Worm (Caenorhabditis elegans) whole organism, late embryonic: Measurements from ENCODE around the gene cal-5.

ENCODE experiments used
- C08G9.2 ChIP-seq: sonication (generic microtip); optimal IDR thresholded peaks from 2 replicates; lab custom pipeline; 2016; ENCODE audit warnings: mild to moderate bottlenecking, missing genetic modification characterization, moderate library complexity, missing compliant biosample characterization
- C38D4.7 ChIP-seq: fragments of 200-800 bp; sonication (Bioruptor generic); optimal IDR thresholded peaks from 2 replicates; lab custom pipeline; 2018; ENCODE audit warnings: mild to moderate bottlenecking, missing genetic modification characterization, moderate library complexity, missing compliant biosample characterization
- F13H6.1 ChIP-seq: sonication (generic microtip); optimal IDR thresholded peaks from 2 replicates; lab custom pipeline; 2016; ENCODE audit warnings: missing genetic modification characterization, missing compliant biosample characterization
- K02D7.2 ChIP-seq: sonication (generic microtip); optimal IDR thresholded peaks from 2 replicates; lab custom pipeline; 2017; ENCODE audit warnings: mild to moderate bottlenecking, missing genetic modification characterization, missing compliant biosample characterization
- ceh-31 ChIP-seq: sonication (generic microtip); optimal IDR thresholded peaks from 2 replicates; lab custom pipeline; 2016; ENCODE audit warnings: missing genetic modification characterization, missing compliant biosample characterization
- ceh-34 ChIP-seq: sonication (generic microtip); optimal IDR thresholded peaks from 2 replicates; lab custom pipeline; 2016; ENCODE audit warnings: mild to moderate bottlenecking, missing genetic modification characterization, missing compliant biosample characterization
- ceh-45 ChIP-seq: fragments of 200-800 bp; sonication (Bioruptor generic); IDR thresholded peaks from 2 replicates; pipeline ENCODE4 v1.3.6; 2022; ENCODE audit warnings: missing genetic modification reagents, missing genetic modification characterization, missing compliant biosample characterization
- ceh-6 ChIP-seq: fragments of 200-800 bp; sonication (Bioruptor generic); optimal IDR thresholded peaks from 2 replicates; lab custom pipeline; 2018; ENCODE audit warnings: mild to moderate bottlenecking, missing genetic modification characterization, missing compliant biosample characterization
- ceh-9 ChIP-seq: sonication (generic microtip); optimal IDR thresholded peaks from 2 replicates; lab custom pipeline; 2016; ENCODE audit warnings: mild to moderate bottlenecking, missing genetic modification characterization, inconsistent platforms, missing compliant biosample characterization
- dve-1 ChIP-seq: sonication (generic microtip); optimal IDR thresholded peaks from 2 replicates; lab custom pipeline; 2017; ENCODE audit warnings: antibody characterized with exemption, mild to moderate bottlenecking, missing genetic modification characterization, missing compliant biosample characterization
- elt-2 ChIP-seq: sonication (generic microtip); optimal IDR thresholded peaks from 2 replicates; lab custom pipeline; 2016; ENCODE audit warnings: missing genetic modification reagents, missing genetic modification characterization, missing compliant biosample characterization
- elt-4 ChIP-seq: sonication (generic microtip); optimal IDR thresholded peaks from 2 replicates; lab custom pipeline; 2016; ENCODE audit warnings: missing genetic modification characterization, missing compliant biosample characterization
- eyg-1 ChIP-seq: sonication (generic microtip); optimal IDR thresholded peaks from 2 replicates; lab custom pipeline; 2016; ENCODE audit warnings: missing genotype, missing genetic modification characterization, missing compliant biosample characterization
- fax-1 ChIP-seq: sonication (generic microtip); optimal IDR thresholded peaks from 2 replicates; lab custom pipeline; 2016; ENCODE audit warnings: missing genotype, missing genetic modification characterization, missing compliant biosample characterization
- fkh-6 ChIP-seq: sonication (generic microtip); optimal IDR thresholded peaks from 2 replicates; lab custom pipeline; 2016; ENCODE audit warnings: missing genetic modification characterization, missing compliant biosample characterization
- hlh-30 ChIP-seq: sonication (generic microtip); optimal IDR thresholded peaks from 2 replicates; lab custom pipeline; 2017; ENCODE audit warnings: antibody characterized with exemption, missing genetic modification characterization, missing compliant biosample characterization; ENCODE audit not compliant: insufficient read depth
- hlh-6 ChIP-seq: sonication (generic microtip); optimal IDR thresholded peaks from 2 replicates; lab custom pipeline; 2016; ENCODE audit warnings: missing genotype, missing genetic modification characterization, missing compliant biosample characterization
- lim-6 ChIP-seq: sonication (generic microtip); optimal IDR thresholded peaks from 2 replicates; lab custom pipeline; 2016; ENCODE audit warnings: missing genetic modification characterization, missing compliant biosample characterization
- lin-11 ChIP-seq: fragments of 200-800 bp; sonication (Bioruptor generic); optimal IDR thresholded peaks from 2 replicates; lab custom pipeline; 2018; ENCODE audit warnings: mild to moderate bottlenecking, missing genetic modification characterization, missing compliant biosample characterization
- mec-3 ChIP-seq: sonication (generic microtip); optimal IDR thresholded peaks from 2 replicates; lab custom pipeline; 2016; ENCODE audit warnings: borderline replicate concordance, missing genetic modification characterization, missing compliant biosample characterization
- nfya-1 ChIP-seq: sonication (generic microtip); optimal IDR thresholded peaks from 2 replicates; lab custom pipeline; 2017; ENCODE audit warnings: missing genetic modification characterization, mild to moderate bottlenecking, missing compliant biosample characterization, antibody characterized with exemption, moderate library complexity
- nhr-232 ChIP-seq: sonication (generic microtip); optimal IDR thresholded peaks from 2 replicates; lab custom pipeline; 2016; ENCODE audit warnings: missing genetic modification characterization, missing compliant biosample characterization
- npax-4 ChIP-seq: sonication (generic microtip); optimal IDR thresholded peaks from 2 replicates; lab custom pipeline; 2016; ENCODE audit warnings: missing genetic modification characterization, missing compliant biosample characterization
- odd-2 ChIP-seq: sonication (generic microtip); optimal IDR thresholded peaks from 2 replicates; lab custom pipeline; 2017; ENCODE audit warnings: antibody characterized with exemption, mild to moderate bottlenecking, missing genetic modification characterization, missing compliant biosample characterization
- pag-3 ChIP-seq: sonication (generic microtip); optimal IDR thresholded peaks from 2 replicates; lab custom pipeline; 2016; ENCODE audit warnings: missing compliant biosample characterization, missing genetic modification characterization, borderline replicate concordance
- pax-1 ChIP-seq: fragments of 150-350 bp; optimal IDR thresholded peaks from 2 replicates; lab custom pipeline; 2014; ENCODE audit warnings: missing biosample characterization, missing genetic modification characterization
- pros-1 ChIP-seq: fragments of 150-350 bp; optimal IDR thresholded peaks from 2 replicates; lab custom pipeline; 2014; ENCODE audit warnings: missing biosample characterization, missing genetic modification reagents, missing genetic modification characterization
- rnt-1 ChIP-seq: sonication (generic microtip); optimal IDR thresholded peaks from 2 replicates; lab custom pipeline; 2016; ENCODE audit warnings: missing genetic modification characterization, missing compliant biosample characterization
- tbx-2 ChIP-seq: sonication (generic microtip); optimal IDR thresholded peaks from 2 replicates; lab custom pipeline; 2016; ENCODE audit warnings: missing genetic modification characterization, missing compliant biosample characterization
- ttx-3 ChIP-seq: sonication (generic microtip); optimal IDR thresholded peaks from 2 replicates; lab custom pipeline; 2016; ENCODE audit warnings: missing genetic modification reagents, missing genetic modification characterization, missing compliant biosample characterization
- unc-3 ChIP-seq, 2 experiments: fragments of 200-800 bp in 1 of 2; sonication (Bioruptor generic) in 1 of 2; sonication (generic microtip) in 1 of 2; conservative IDR thresholded peaks in 1 of 2; optimal IDR thresholded peaks in 1 of 2; 2 replicates each; pipeline versions ENCODE4 v1.3.6 to Lab custom; 2016 to 2022; ENCODE audit warnings: missing compliant biosample characterization in 2 of 2, missing genetic modification characterization in 2 of 2, missing genetic modification reagents in 1 of 2
- unc-42 ChIP-seq: sonication (generic microtip); optimal IDR thresholded peaks from 2 replicates; lab custom pipeline; 2016; ENCODE audit warnings: missing genotype, missing genetic modification characterization, missing compliant biosample characterization
- unc-55 ChIP-seq: sonication (generic microtip); optimal IDR thresholded peaks from 2 replicates; lab custom pipeline; 2017; ENCODE audit warnings: missing biosample characterization, missing genetic modification reagents, missing genetic modification characterization
- zip-5 ChIP-seq: sonication (generic microtip); optimal IDR thresholded peaks from 2 replicates; lab custom pipeline; 2016; ENCODE audit warnings: missing genetic modification characterization, missing compliant biosample characterization
- ztf-16 ChIP-seq: sonication (generic microtip); optimal IDR thresholded peaks from 2 replicates; lab custom pipeline; 2017; ENCODE audit warnings: missing genetic modification characterization, missing compliant biosample characterization

The cal-5 gene

ce11 chrX:5119246-5119645 lies 41.5 kb upstream of the cal-5 start:
- peak; percentile 25 for TF ChIP-seq ceh-34 (tag; lab: Kevin White, UChicago)
- no peak for TF ChIP-seq pag-3 (tag; lab: Kevin White, UChicago)
- no peak for TF ChIP-seq ztf-16 (tag; lab: Kevin White, UChicago)
- TF ChIP-seq F13H6.1 (tag; lab: Kevin White, UChicago) = peak; percentile 13
- peak; percentile 59 for TF ChIP-seq nfya-1 (tag; lab: Kevin White, UChicago)
- no peak for TF ChIP-seq C38D4.7 (GFP tag; lab: Kevin White, UChicago)
- no peak for TF ChIP-seq hlh-6
- no peak for TF ChIP-seq elt-4 (tag; lab: Kevin White, UChicago)
- TF ChIP-seq unc-55 (GFP tag; lab: Kevin White, UChicago) = no peak
- peak; percentile 81 for TF ChIP-seq rnt-1
- TF ChIP-seq K02D7.2 (tag; lab: Kevin White, UChicago) = no peak
- TF ChIP-seq ceh-31 (tag; lab: Kevin White, UChicago) = peak; percentile 45
- no peak for TF ChIP-seq C08G9.2 (tag; lab: Kevin White, UChicago)
- TF ChIP-seq unc-3 (GFP tag; conservative IDR thresholded peaks at IDR 0.05; lab: Robert Waterston, UW) = no peak
- no peak for TF ChIP-seq unc-3 (tag; optimal IDR thresholded peaks at IDR 0.05; lab: Kevin White, UChicago)
- TF ChIP-seq pax-1 (tag; lab: Kevin White, UChicago) = no peak

- TF ChIP-seq rnt-1 = no peak
- TF ChIP-seq unc-42 (tag; lab: Kevin White, UChicago) = peak; percentile 99
Measured at ce11 chrX:5117571-5117970, 39.8 kb upstream of the cal-5 start.

- TF ChIP-seq dve-1 (tag; lab: Kevin White, UChicago) (no peak), ceh-9 (tag; lab: Kevin White, UChicago) (no peak), eyg-1 (tag; lab: Kevin White, UChicago) (no peak), tbx-2 (tag; lab: Kevin White, UChicago) (no peak), lim-6 (tag; lab: Kevin White, UChicago) (no peak), zip-5 (tag; lab: Kevin White, UChicago) (no peak), npax-4 (tag; lab: Kevin White, UChicago) (no peak), hlh-30 (tag; lab: Kevin White, UChicago) (no peak), fkh-6 (tag; lab: Kevin White, UChicago) (no peak), ztf-16 (tag; lab: Kevin White, UChicago) (no peak), pros-1 (no peak), ceh-6 (GFP tag; lab: Kevin White, UChicago) (no peak), ttx-3 (tag; lab: Kevin White, UChicago) (no peak), elt-2 (tag; lab: Kevin White, UChicago) (no peak), fax-1 (tag; lab: Kevin White, UChicago) (no peak)
Measured at ce11 chrX:5116816-5117459, 39.2 kb upstream of the cal-5 start, which contains the start of gene apl-1. Gene apl-1, minus strand, starts transcription at chrX:5116866.

- TF ChIP-seq F13H6.1 (tag; lab: Kevin White, UChicago) (no peak), odd-2 (tag; lab: Kevin White, UChicago) (no peak), dve-1 (tag; lab: Kevin White, UChicago) (no peak), ttx-3 (tag; lab: Kevin White, UChicago) (no peak), fkh-6 (tag; lab: Kevin White, UChicago) (no peak), ceh-45 (no peak), lim-6 (tag; lab: Kevin White, UChicago) (no peak), lin-11 (no peak), mec-3 (tag; lab: Kevin White, UChicago) (no peak), nhr-232 (tag; lab: Kevin White, UChicago) (no peak)
Measured at ce11 chrX:5116180-5116579, 38.4 kb upstream of the cal-5 start.
